Worm (Caenorhabditis elegans) whole organism, young adult: ENCODE data around the gene rft-1.

Experiments
- C17E4.6 ChIP-seq: fragments of 200-800 bp; sonication (Bioruptor generic); IDR thresholded peaks from 2 replicates; pipeline ENCODE4 v1.3.6; 2022; ENCODE audit warnings: missing genetic modification reagents, missing genetic modification characterization, missing compliant biosample characterization
- ets-4 ChIP-seq: fragments of 200-800 bp; sonication (Bioruptor generic); optimal IDR thresholded peaks from 2 replicates; lab custom pipeline; 2018; ENCODE audit warnings: mild to moderate bottlenecking, missing genetic modification characterization, missing compliant biosample characterization
- hsf-1 ChIP-seq: fragments of 200-800 bp; sonication (Bioruptor generic); IDR thresholded peaks from 2 replicates; pipeline ENCODE4 v1.3.6; 2022; ENCODE audit warnings: missing genetic modification reagents, missing genetic modification characterization, missing compliant biosample characterization
- lin-26 ChIP-seq: fragments of 200-800 bp; sonication (Bioruptor generic); IDR thresholded peaks from 2 replicates; pipeline ENCODE4 v1.3.6; 2022; ENCODE audit warnings: missing genetic modification reagents, missing genetic modification characterization, missing compliant biosample characterization
- pha-4 ChIP-seq: fragments of 150-350 bp; sonication (generic microtip); optimal IDR thresholded peaks from 2 replicates; lab custom pipeline; 2014; ENCODE audit warnings: missing biosample characterization, missing genetic modification reagents, missing genetic modification characterization

DNA sequence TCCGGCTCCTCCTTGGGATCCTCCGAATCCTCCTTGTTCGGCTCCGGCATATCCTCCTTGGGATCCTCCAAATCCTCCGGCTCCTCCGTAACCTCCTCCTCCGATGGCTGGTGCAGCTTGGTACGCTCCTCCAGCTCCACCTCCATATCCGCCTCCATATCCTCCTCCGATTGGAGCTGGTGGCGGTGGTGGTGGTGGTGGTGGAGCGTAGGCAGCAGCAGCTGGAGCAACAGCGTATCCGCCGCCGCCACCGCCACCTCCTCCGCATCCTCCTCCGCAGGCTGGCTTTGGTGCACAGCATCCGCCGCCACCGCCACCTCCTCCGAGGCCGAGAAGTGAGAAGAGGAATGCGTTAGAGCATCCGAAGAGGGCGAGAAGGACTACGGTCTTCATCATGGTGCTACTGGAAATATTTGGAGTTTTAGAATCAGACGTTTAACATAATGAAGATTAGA is 10.2 kb downstream of the rft-1 start, which contains the start of gene Y47D7A.15:
- TF ChIP-seq hsf-1 = no peak
- no peak for TF ChIP-seq ets-4 (GFP tag; lab: Kevin White, UChicago)
- TF ChIP-seq pha-4 (tag; lab: Kevin White, UChicago) = no peak
- TF ChIP-seq lin-26 (GFP tag; lab: Robert Waterston, UW) = no peak
- no peak for TF ChIP-seq C17E4.6 (GFP tag; lab: Robert Waterston, UW)
